Worm (Caenorhabditis elegans): ENCODE data around the gene F54D1.6.

- TF ChIP-seq snpc-4 (tag; optimal IDR thresholded peaks at IDR 0.05): no peak
- TF ChIP-seq mls-2 (tag; optimal IDR thresholded peaks at IDR 0.05): no peak
- no peak for TF ChIP-seq M03D4.4 (tag; optimal IDR thresholded peaks at IDR 0.05)
- no peak for TF ChIP-seq ceh-83 (GFP tag; optimal IDR thresholded peaks at IDR 0.05)
- TF ChIP-seq mep-1 (tag; optimal IDR thresholded peaks at IDR 0.05): no peak
- no peak for TF ChIP-seq nhr-28 (tag; optimal IDR thresholded peaks at IDR 0.05)
- no peak for TF ChIP-seq nhr-237 (tag; optimal IDR thresholded peaks at IDR 0.05)
These were observed 29.5 kb downstream of the F54D1.6 start, which contains the start of gene gspd-1 for ce11 chrIV:11317119-11317518.
